Worm (Caenorhabditis elegans): ENCODE measurements around the gene tag-275.

tag-275 gene

DNA sequence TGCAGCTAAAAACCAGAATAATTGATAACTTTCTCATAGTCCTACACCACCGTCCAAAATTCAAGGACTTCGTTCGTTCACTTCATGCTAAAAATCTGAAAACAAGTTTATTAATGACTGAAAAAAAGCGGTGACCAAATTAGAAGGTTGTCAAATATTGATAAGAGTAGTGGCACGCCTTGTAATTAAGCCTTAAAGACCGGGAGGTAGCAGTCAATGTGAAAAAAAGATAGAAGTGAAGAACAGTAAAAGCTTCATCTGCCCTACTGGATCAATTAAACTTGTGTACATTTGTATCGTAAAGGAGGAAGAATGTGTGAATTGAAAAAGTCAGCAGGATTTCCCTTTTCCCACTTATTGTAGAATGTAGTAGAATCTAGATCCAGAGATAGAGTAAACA is at the start of gene tag-275:
TSS of gene tag-275 (minus strand) at position 101 of the 400 bp plus-strand sequence.
- no peak for TF ChIP-seq dao-5 (tag; optimal IDR thresholded peaks at IDR 0.05)
- no peak for TF ChIP-seq W03F9.2 (tag; optimal IDR thresholded peaks at IDR 0.05)
- no peak for TF ChIP-seq him-1 (tag; optimal IDR thresholded peaks at IDR 0.05)

DNA sequence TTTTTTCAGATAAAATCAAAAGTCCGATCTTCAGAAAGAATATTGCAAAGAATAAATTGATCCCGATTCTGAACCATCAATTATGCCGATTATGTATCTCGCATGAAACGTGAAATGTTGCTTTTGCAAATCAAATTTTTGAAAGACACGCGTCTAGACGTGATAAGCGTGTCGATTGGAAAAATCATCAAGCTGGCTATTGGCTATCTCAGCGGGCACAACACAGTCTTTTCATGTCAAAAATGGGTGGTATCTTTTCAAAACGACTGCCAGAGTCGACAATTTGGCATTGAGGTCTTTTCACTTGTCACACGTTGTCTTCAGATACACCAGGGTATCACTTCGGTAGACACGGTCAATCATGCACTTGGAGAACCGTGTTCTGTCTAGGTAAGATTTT is 46.3 kb upstream of the tag-275 start, which contains the start of gene daf-9:
TSS of gene daf-9 (plus strand) at position 301 of the 400 bp plus-strand sequence.
- TF ChIP-seq W03F9.2 (tag; optimal IDR thresholded peaks at IDR 0.05) (no peak), him-1 (tag; optimal IDR thresholded peaks at IDR 0.05) (no peak), dao-5 (tag; optimal IDR thresholded peaks at IDR 0.05) (no peak)

DNA sequence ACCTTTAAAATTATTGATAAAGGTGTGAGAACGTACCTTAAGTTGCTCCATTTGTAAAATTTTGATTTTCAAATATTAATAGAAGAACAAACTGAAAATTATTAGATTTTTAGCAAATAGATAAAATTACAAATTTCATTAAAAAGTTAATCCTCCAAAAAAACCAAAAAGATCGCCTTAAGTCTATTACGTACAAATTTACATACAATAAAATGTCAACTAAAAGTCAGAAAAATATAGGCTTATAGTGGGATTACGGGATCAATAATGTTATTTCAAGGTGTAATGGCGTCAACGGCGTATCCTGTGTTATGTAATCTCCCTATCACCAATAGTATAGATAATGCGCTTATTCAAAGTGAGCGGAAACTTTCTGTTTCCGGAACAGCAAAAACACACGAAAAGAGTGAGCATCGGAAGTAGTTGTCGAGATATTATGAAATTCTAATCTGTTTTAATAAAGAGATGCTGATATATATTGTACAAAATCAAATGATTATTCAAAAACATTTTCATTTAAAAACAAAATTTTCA is 43.9 kb upstream of the tag-275 start, which contains the start of gene ceh-54:
TSS of gene ceh-54 (minus strand) at position 51 of the 534 bp plus-strand sequence.
- no peak for TF ChIP-seq him-1 (tag; optimal IDR thresholded peaks at IDR 0.05)
- no peak for TF ChIP-seq W03F9.2 (tag; optimal IDR thresholded peaks at IDR 0.05)
- no peak for TF ChIP-seq dao-5 (tag; optimal IDR thresholded peaks at IDR 0.05)

- TF ChIP-seq dao-5 (tag; optimal IDR thresholded peaks at IDR 0.05) (no peak), him-1 (tag; optimal IDR thresholded peaks at IDR 0.05) (no peak), W03F9.2 (tag; optimal IDR thresholded peaks at IDR 0.05) (no peak)
Observed at ce11 chrX:6189955-6190354, 39.6 kb upstream of the tag-275 start, which contains the start of gene T13C5.9. TSS of gene T13C5.9 (plus strand) at chrX:6190255.

DNA sequence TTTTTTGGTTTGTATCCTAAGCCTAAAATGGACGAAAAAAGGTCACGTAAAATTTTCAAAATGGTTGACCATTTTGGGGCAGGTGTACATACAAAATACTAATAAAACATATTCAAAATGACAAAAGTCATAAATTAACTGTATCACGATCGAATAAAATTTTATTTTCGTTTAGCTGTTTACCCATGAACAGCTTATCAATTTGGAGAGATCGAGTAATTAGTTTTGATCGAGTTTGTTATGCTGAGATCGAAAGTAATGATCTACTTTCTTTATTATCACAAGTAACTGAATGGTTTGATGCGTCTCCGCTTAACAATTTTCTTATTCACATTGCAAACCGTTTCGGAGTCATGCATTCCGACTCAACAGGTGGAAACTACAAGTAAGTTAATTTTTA is 37.5 kb upstream of the tag-275 start, which contains the start of gene T13C5.10:
TSS of gene T13C5.10 (plus strand) at position 301 of the 400 bp plus-strand sequence.
- TF ChIP-seq dao-5 (tag; optimal IDR thresholded peaks at IDR 0.05) (no peak), W03F9.2 (tag; optimal IDR thresholded peaks at IDR 0.05) (no peak)

- TF ChIP-seq W03F9.2 (tag; optimal IDR thresholded peaks at IDR 0.05) (no peak), him-1 (tag; optimal IDR thresholded peaks at IDR 0.05) (no peak), dao-5 (tag; optimal IDR thresholded peaks at IDR 0.05) (no peak)
Observed at ce11 chrX:6184709-6185108, 34.4 kb upstream of the tag-275 start, which contains the start of gene T13C5.2. TSS of gene T13C5.2 (plus strand) at chrX:6185009.

DNA sequence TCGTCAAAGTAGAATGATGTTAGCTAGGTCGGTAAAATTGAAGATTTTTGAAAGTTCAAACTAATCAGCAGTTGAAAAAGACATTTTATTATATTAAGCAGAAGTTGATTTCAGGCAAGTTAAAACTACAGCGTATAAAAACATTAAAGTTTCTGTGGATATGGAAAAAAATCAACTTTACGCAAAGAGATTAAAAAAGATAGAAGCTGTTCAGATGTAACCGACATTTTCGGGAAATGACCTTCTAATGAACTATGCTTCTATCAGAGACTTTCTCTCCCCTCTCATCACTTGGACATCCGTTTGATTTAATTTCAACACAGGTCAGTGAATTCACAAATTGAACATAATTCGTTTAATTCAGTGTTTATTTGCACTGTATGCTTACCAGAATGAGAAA is 29.9 kb upstream of the tag-275 start, which contains the start of gene T13C5.7:
TSS of gene T13C5.7 (plus strand) at position 301 of the 400 bp plus-strand sequence.
- TF ChIP-seq W03F9.2 (tag; optimal IDR thresholded peaks at IDR 0.05) (no peak), him-1 (tag; optimal IDR thresholded peaks at IDR 0.05) (no peak), dao-5 (tag; optimal IDR thresholded peaks at IDR 0.05) (no peak)

ce11 chrX:6178989-6179388 is 28.6 kb upstream of the tag-275 start:
- TF ChIP-seq dao-5 (tag; optimal IDR thresholded peaks at IDR 0.05) (no peak), him-1 (tag; optimal IDR thresholded peaks at IDR 0.05) (no peak), W03F9.2 (tag; optimal IDR thresholded peaks at IDR 0.05) (no peak)

ce11 chrX:6177944-6178566 is 27.7 kb upstream of the tag-275 start, which contains the start of the genes T25B2.4 and T13C5.3:
TSS of gene T25B2.4 (plus strand) at chrX:6178244.
TSS of gene T13C5.3 (plus strand) at chrX:6178516.
- TF ChIP-seq W03F9.2 (tag; optimal IDR thresholded peaks at IDR 0.05) (no peak), dao-5 (tag; optimal IDR thresholded peaks at IDR 0.05) (no peak), him-1 (tag; optimal IDR thresholded peaks at IDR 0.05) (no peak)

DNA sequence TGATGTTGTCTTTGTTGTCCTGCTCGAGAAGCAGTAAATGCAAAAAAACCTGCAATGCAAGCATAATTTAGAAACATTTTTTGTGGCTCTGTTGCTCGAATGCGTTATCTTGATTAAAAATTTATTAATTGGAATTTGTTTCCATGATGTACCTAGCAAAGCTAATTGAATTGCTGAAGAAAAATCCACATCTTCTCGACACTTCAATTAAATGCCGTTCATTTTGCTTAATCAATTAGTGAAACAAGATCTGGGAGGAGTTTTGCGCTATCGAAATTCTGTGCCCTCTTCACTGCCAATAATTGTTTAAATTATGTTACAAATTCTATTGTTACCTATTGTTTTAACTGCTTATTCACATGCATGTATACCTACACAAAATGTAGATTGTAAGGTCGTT is 25.5 kb upstream of the tag-275 start, which contains the start of gene T25B2.3:
TSS of gene T25B2.3 (plus strand) at position 301 of the 400 bp plus-strand sequence.
- TF ChIP-seq W03F9.2 (tag; optimal IDR thresholded peaks at IDR 0.05) (no peak), him-1 (tag; optimal IDR thresholded peaks at IDR 0.05) (no peak), dao-5 (tag; optimal IDR thresholded peaks at IDR 0.05) (no peak)

DNA sequence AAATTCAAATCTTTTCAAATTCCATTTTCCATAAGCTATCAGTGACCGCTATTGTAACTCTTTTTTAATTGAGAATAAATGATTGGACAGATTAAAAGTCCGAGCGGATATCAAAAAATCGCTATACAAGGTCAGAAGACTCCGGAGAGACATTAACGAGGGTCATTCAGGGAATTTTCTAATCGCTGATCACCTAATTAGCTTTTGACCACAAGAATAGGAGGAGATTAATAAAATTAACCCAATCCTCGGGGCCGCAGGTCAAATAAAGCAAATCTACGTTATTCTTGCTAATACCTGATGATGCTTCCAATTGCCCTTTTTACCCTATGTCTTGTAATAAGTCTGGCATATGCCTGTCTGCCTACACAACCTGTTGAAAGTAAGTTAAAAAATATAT is 23.3 kb upstream of the tag-275 start, which contains the start of gene T25B2.1:
TSS of gene T25B2.1 (plus strand) at position 301 of the 400 bp plus-strand sequence.
- TF ChIP-seq him-1 (tag; optimal IDR thresholded peaks at IDR 0.05) (no peak), W03F9.2 (tag; optimal IDR thresholded peaks at IDR 0.05) (no peak), dao-5 (tag; optimal IDR thresholded peaks at IDR 0.05) (no peak)

ce11 chrX:6169252-6169651 is 18.9 kb upstream of the tag-275 start, which contains the start of gene T25B2.2:
TSS of gene T25B2.2 (plus strand) at chrX:6169643.
- no peak for TF ChIP-seq dao-5 (tag; optimal IDR thresholded peaks at IDR 0.05)
- no peak for TF ChIP-seq W03F9.2 (tag; optimal IDR thresholded peaks at IDR 0.05)
- TF ChIP-seq him-1 (tag; optimal IDR thresholded peaks at IDR 0.05), result no peak

- no peak for TF ChIP-seq dao-5 (tag; optimal IDR thresholded peaks at IDR 0.05)
- no peak for TF ChIP-seq W03F9.2 (tag; optimal IDR thresholded peaks at IDR 0.05)
- TF ChIP-seq him-1 (tag; optimal IDR thresholded peaks at IDR 0.05), result no peak
Observed at ce11 chrX:6167376-6167775, 17.0 kb upstream of the tag-275 start.

DNA sequence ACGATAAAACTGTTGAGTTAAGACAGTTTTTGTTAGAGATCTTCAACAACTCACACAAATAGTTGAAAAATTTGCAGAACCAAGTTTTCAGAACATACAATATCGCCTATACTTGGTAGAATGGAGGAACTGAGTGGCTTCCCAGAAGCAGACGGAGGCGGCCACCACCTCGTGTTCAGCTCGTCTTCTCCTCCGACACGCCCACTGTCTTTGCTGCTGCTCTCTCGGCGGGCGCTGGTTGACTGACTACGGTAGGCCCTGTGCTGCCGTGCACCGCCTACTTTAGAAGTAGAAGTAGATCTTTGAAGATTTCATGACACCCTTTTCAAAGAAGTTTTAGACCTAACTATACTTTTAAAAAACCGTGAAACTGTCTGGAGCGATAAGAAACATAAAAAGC is 11.7 kb upstream of the tag-275 start:
- no peak for TF ChIP-seq him-1 (tag; optimal IDR thresholded peaks at IDR 0.05)
- TF ChIP-seq dao-5 (tag; optimal IDR thresholded peaks at IDR 0.05), result no peak
- TF ChIP-seq W03F9.2 (tag; optimal IDR thresholded peaks at IDR 0.05), result no peak
